Fruit fly (Drosophila melanogaster) whole organism, embryonic: Measurements from ENCODE around the gene Rad1.

Source experiments
- Abd-B ChIP-seq: fragments of 200-800 bp; sonication (Bioruptor generic); optimal IDR thresholded peaks from 2 replicates; lab custom pipeline; 2018; ENCODE audit warnings: missing biosample characterization, mild to moderate bottlenecking, missing genetic modification characterization, moderate library complexity
- Bteb2 ChIP-seq: fragments of 200-800 bp; sonication (Bioruptor generic); optimal IDR thresholded peaks from 2 replicates; lab custom pipeline; 2016; ENCODE audit warnings: missing biosample characterization, missing genetic modification characterization
- C15 ChIP-seq: fragments of 200-800 bp; sonication (Bioruptor generic); IDR thresholded peaks from 3 replicates; pipeline ENCODE4 v1.3.6; 2022; ENCODE audit warnings: missing biosample characterization, missing genetic modification characterization
- CG10267 ChIP-seq: fragments of 200-800 bp; sonication (Bioruptor generic); optimal IDR thresholded peaks from 2 replicates; lab custom pipeline; 2018; ENCODE audit warnings: missing biosample characterization, mild to moderate bottlenecking, missing genetic modification characterization, moderate library complexity
- CG10565 ChIP-seq: fragments of 200-800 bp; sonication (Bioruptor generic); optimal IDR thresholded peaks from 3 replicates; lab custom pipeline; 2016; ENCODE audit warnings: missing biosample characterization, mild to moderate bottlenecking, missing genetic modification characterization
- CG10979 ChIP-seq: fragments of 200-800 bp; sonication (Bioruptor generic); optimal IDR thresholded peaks from 2 replicates; lab custom pipeline; 2018; ENCODE audit warnings: missing biosample characterization, mild to moderate bottlenecking, missing genetic modification characterization, moderate library complexity
- CG12071 ChIP-seq: fragments of 200-800 bp; sonication (Bioruptor generic); optimal IDR thresholded peaks from 3 replicates; lab custom pipeline; 2018; ENCODE audit warnings: missing biosample characterization, mild to moderate bottlenecking, missing genetic modification characterization
- CG1233 ChIP-seq: fragments of 200-800 bp; sonication (Bioruptor generic); optimal IDR thresholded peaks from 4 replicates; lab custom pipeline; 2018; ENCODE audit warnings: missing biosample characterization, mild to moderate bottlenecking, missing genetic modification characterization
- CG13894 ChIP-seq: fragments of 200-800 bp; sonication (Bioruptor generic); optimal IDR thresholded peaks from 3 replicates; lab custom pipeline; 2018; ENCODE audit warnings: missing biosample characterization, mild to moderate bottlenecking, missing genetic modification characterization, moderate library complexity
- CG17361 ChIP-seq: fragments of 200-800 bp; sonication (Bioruptor generic); IDR thresholded peaks from 3 replicates; pipeline ENCODE4 v1.3.6; 2022; ENCODE audit warnings: missing biosample characterization, missing genetic modification characterization
- CG18764 ChIP-seq: fragments of 200-800 bp; sonication (Bioruptor generic); optimal IDR thresholded peaks from 3 replicates; lab custom pipeline; 2016; ENCODE audit warnings: missing biosample characterization, missing genetic modification characterization
- CG2116 ChIP-seq: fragments of 200-800 bp; sonication (Bioruptor generic); optimal IDR thresholded peaks from 3 replicates; lab custom pipeline; 2018; ENCODE audit warnings: missing biosample characterization, mild to moderate bottlenecking, missing genetic modification characterization
- CG2129 ChIP-seq: fragments of 200-800 bp; sonication (Bioruptor generic); IDR thresholded peaks from 2 replicates; pipeline ENCODE4 v1.3.6; 2022; ENCODE audit warnings: missing biosample characterization, missing genetic modification characterization; ENCODE audit not compliant: partially characterized antibody
- CG2199 ChIP-seq: fragments of 200-800 bp; sonication (Bioruptor generic); IDR thresholded peaks from 3 replicates; pipeline ENCODE4 v1.3.6; 2022; ENCODE audit warnings: missing biosample characterization, missing genetic modification characterization
- CG2875 ChIP-seq: fragments of 200-800 bp; sonication (Bioruptor generic); optimal IDR thresholded peaks from 2 replicates; lab custom pipeline; 2017; ENCODE audit warnings: missing biosample characterization, mild to moderate bottlenecking, missing genetic modification characterization, missing genetic modification reagents
- CG3065 ChIP-seq: fragments of 200-800 bp; sonication (Bioruptor generic); optimal IDR thresholded peaks from 2 replicates; lab custom pipeline; 2016; ENCODE audit warnings: missing biosample characterization, missing genetic modification characterization
- CG3281 ChIP-seq: fragments of 200-800 bp; sonication (Bioruptor generic); optimal IDR thresholded peaks from 3 replicates; lab custom pipeline; 2017; ENCODE audit warnings: missing biosample characterization, mild to moderate bottlenecking, missing genetic modification characterization
- CG42726 ChIP-seq: fragments of 200-800 bp; sonication (Bioruptor generic); IDR thresholded peaks from 2 replicates; pipeline ENCODE4 v1.3.6; 2022; ENCODE audit warnings: missing biosample characterization, missing genetic modification characterization; ENCODE audit not compliant: partially characterized antibody
- CG6272 ChIP-seq: fragments of 200-800 bp; sonication (Bioruptor generic); IDR thresholded peaks from 2 replicates; pipeline ENCODE4 v1.3.6; 2022; ENCODE audit warnings: missing biosample characterization, missing genetic modification characterization
- CG6765 ChIP-seq: fragments of 200-800 bp; sonication (Bioruptor generic); optimal IDR thresholded peaks from 3 replicates; lab custom pipeline; 2017; ENCODE audit warnings: missing biosample characterization, mild to moderate bottlenecking, missing genetic modification characterization
- CG8388 ChIP-seq: fragments of 200-800 bp; sonication (Bioruptor generic); optimal IDR thresholded peaks from 2 replicates; lab custom pipeline; 2019; ENCODE audit warnings: missing biosample characterization, mild to moderate bottlenecking, missing genetic modification characterization, moderate library complexity
- CG9727 ChIP-seq: fragments of 200-800 bp; sonication (Bioruptor generic); optimal IDR thresholded peaks from 3 replicates; lab custom pipeline; 2017; ENCODE audit warnings: missing biosample characterization, mild to moderate bottlenecking, missing genetic modification characterization
- CG9876 ChIP-seq: fragments of 200-800 bp; sonication (Bioruptor generic); optimal IDR thresholded peaks from 2 replicates; lab custom pipeline; 2016; ENCODE audit warnings: missing biosample characterization, missing genetic modification characterization
- D19A ChIP-seq: fragments of 200-800 bp; optimal IDR thresholded peaks from 3 replicates; lab custom pipeline; 2019; ENCODE audit warnings: missing biosample characterization, mild to moderate bottlenecking, missing genetic modification characterization, moderate library complexity
- Doc2 ChIP-seq: fragments of 200-800 bp; sonication (Bioruptor generic); IDR thresholded peaks from 2 replicates; pipeline ENCODE4 v1.3.6; 2022; ENCODE audit warnings: missing biosample characterization, missing genetic modification characterization
- Ets97D ChIP-seq: fragments of 200-800 bp; sonication (Bioruptor generic); optimal IDR thresholded peaks from 3 replicates; lab custom pipeline; 2016; ENCODE audit warnings: missing biosample characterization, missing genetic modification characterization
- Hand ChIP-seq: fragments of 200-800 bp; sonication (Bioruptor generic); optimal IDR thresholded peaks from 2 replicates; lab custom pipeline; 2017; ENCODE audit warnings: mild to moderate bottlenecking, missing biosample characterization, missing genetic modification reagents, missing genetic modification characterization
- Hr3 ChIP-seq: fragments of 200-800 bp; sonication (Bioruptor generic); optimal IDR thresholded peaks from 3 replicates; lab custom pipeline; 2016; ENCODE audit warnings: missing biosample characterization, missing genetic modification characterization
- Med ChIP-seq: fragments of 200-800 bp; sonication (Bioruptor generic); peaks from one replicate; lab custom pipeline; 2016; ENCODE audit warnings: missing biosample characterization, missing genetic modification characterization, mild to moderate bottlenecking, inconsistent platforms, moderate library complexity
- NC2β ChIP-seq: fragments of 200-800 bp; sonication (Bioruptor generic); optimal IDR thresholded peaks from 2 replicates; lab custom pipeline; 2016; ENCODE audit warnings: missing biosample characterization, missing genetic modification characterization
- Neu2 ChIP-seq: fragments of 200-800 bp; sonication (Bioruptor generic); optimal IDR thresholded peaks from 3 replicates; lab custom pipeline; 2016; ENCODE audit warnings: missing biosample characterization, missing genetic modification characterization, borderline replicate concordance
- NfI ChIP-seq: fragments of 200-800 bp; sonication (Bioruptor generic); optimal IDR thresholded peaks from 3 replicates; lab custom pipeline; 2018; ENCODE audit warnings: missing biosample characterization, mild to moderate bottlenecking, missing genetic modification characterization, moderate library complexity
- Sox100B ChIP-seq: fragments of 200-800 bp; sonication (Bioruptor generic); optimal IDR thresholded peaks from 3 replicates; lab custom pipeline; 2018; ENCODE audit warnings: missing biosample characterization, mild to moderate bottlenecking, missing genetic modification characterization
- Sry-β ChIP-seq: fragments of 200-800 bp; sonication (Bioruptor generic); optimal IDR thresholded peaks from 2 replicates; lab custom pipeline; 2018; ENCODE audit warnings: missing biosample characterization, mild to moderate bottlenecking, missing genetic modification characterization, moderate library complexity
- Sry-δ ChIP-seq: fragments of 200-800 bp; sonication (Bioruptor generic); optimal IDR thresholded peaks from 2 replicates; lab custom pipeline; 2016; ENCODE audit warnings: missing biosample characterization, missing genetic modification characterization
- Taf1 ChIP-seq: fragments of 200-800 bp; sonication (Bioruptor generic); IDR thresholded peaks from 2 replicates; pipeline ENCODE4 v1.3.6; 2022; ENCODE audit warnings: missing biosample characterization, missing genetic modification characterization
- amos ChIP-seq: fragments of 200-800 bp; sonication (Bioruptor generic); IDR thresholded peaks from 2 replicates; pipeline ENCODE4 v1.3.6; 2022; ENCODE audit warnings: missing biosample characterization, missing genetic modification characterization; ENCODE audit not compliant: partially characterized antibody
- bab2 ChIP-seq: fragments of 200-800 bp; sonication (Bioruptor generic); optimal IDR thresholded peaks from 2 replicates; lab custom pipeline; 2016; ENCODE audit warnings: missing biosample characterization, missing genetic modification characterization
- chinmo ChIP-seq: fragments of 200-800 bp; sonication (Bioruptor generic); IDR thresholded peaks from 4 replicates; pipeline ENCODE4 v1.3.6; 2022; ENCODE audit warnings: missing biosample characterization, missing genetic modification characterization; ENCODE audit not compliant: partially characterized antibody
- crol ChIP-seq: fragments of 200-800 bp; sonication (Bioruptor generic); IDR thresholded peaks from 2 replicates; pipeline ENCODE4 v1.3.6; 2022; ENCODE audit warnings: missing biosample characterization, missing genetic modification characterization
- cwo ChIP-seq: fragments of 200-800 bp; sonication (Bioruptor generic); optimal IDR thresholded peaks from 3 replicates; lab custom pipeline; 2017; ENCODE audit warnings: missing biosample characterization, missing genetic modification characterization, mild to moderate bottlenecking, moderate library complexity, missing genetic modification reagents
- eve ChIP-seq, 2 experiments: fragments of >200 bp; optimal IDR thresholded peaks; 2 replicates each; lab custom pipeline; 2017; ENCODE audit warnings: missing biosample characterization in 2 of 2, missing genetic modification characterization in 2 of 2
- gem ChIP-seq: fragments of 200-800 bp; sonication (Bioruptor generic); optimal IDR thresholded peaks from 2 replicates; lab custom pipeline; 2019; ENCODE audit warnings: missing biosample characterization, mild to moderate bottlenecking, missing genetic modification characterization, moderate library complexity
- gt ChIP-seq: fragments of 200-800 bp; sonication (Bioruptor generic); IDR thresholded peaks from 2 replicates; pipeline ENCODE4 v1.3.6; 2022; ENCODE audit warnings: missing biosample characterization, missing genetic modification characterization
- ind ChIP-seq: fragments of 200-800 bp; sonication (Bioruptor generic); optimal IDR thresholded peaks from 3 replicates; lab custom pipeline; 2016; ENCODE audit warnings: missing biosample characterization, missing genetic modification characterization
- klu ChIP-seq: fragments of 200-800 bp; sonication (Bioruptor generic); IDR thresholded peaks from 2 replicates; pipeline ENCODE4 v1.3.6; 2022; ENCODE audit warnings: missing biosample characterization, missing genetic modification characterization
- nerfin-2 ChIP-seq: fragments of 200-800 bp; sonication (Bioruptor generic); IDR thresholded peaks from 2 replicates; pipeline ENCODE4 v1.3.6; 2022; ENCODE audit warnings: missing biosample characterization, missing genetic modification characterization; ENCODE audit not compliant: partially characterized antibody
- oc ChIP-seq: fragments of 200-800 bp; sonication (Bioruptor generic); optimal IDR thresholded peaks from 2 replicates; lab custom pipeline; 2018; ENCODE audit warnings: missing biosample characterization, mild to moderate bottlenecking, missing genetic modification characterization, moderate library complexity
- peb ChIP-seq: fragments of 200-800 bp; sonication (Bioruptor generic); IDR thresholded peaks from 2 replicates; pipeline ENCODE4 v1.3.6; 2022; ENCODE audit warnings: missing biosample characterization, missing genetic modification characterization
- sens ChIP-seq: fragments of 200-800 bp; sonication (Bioruptor generic); peaks from one replicate; lab custom pipeline; 2016; ENCODE audit warnings: missing biosample characterization, missing genetic modification characterization
- sim ChIP-seq: fragments of 200-800 bp; sonication (Bioruptor generic); IDR thresholded peaks from 2 replicates; pipeline ENCODE4 v1.3.6; 2022; ENCODE audit warnings: missing biosample characterization, missing genetic modification characterization
- tna ChIP-seq: fragments of 200-800 bp; sonication (Bioruptor generic); IDR thresholded peaks from 2 replicates; pipeline ENCODE4 v1.3.6; 2022; ENCODE audit warnings: missing biosample characterization, missing genetic modification characterization; ENCODE audit not compliant: partially characterized antibody

Gene Rad1

DNA sequence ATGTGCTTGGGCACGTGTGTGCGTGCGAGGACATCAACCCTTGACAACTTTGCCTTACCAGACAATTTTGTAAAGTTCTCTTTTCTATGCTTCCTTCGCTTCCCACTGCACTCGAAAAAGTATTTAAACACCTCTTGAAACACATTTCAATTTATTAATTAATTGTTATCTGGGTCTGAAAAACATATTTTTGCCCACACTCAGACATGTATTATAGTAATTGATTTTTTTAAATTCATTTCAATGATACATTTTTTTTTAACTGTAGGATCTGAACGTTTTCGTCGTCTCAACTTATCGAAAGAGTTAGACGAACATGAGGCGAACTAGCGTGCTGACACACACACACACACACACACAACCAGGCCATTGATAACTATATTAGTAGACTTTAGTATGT lies 32.4 kb downstream of the Rad1 start (continued):
- TF ChIP-seq nerfin-2 (GFP tag; lab: Robert Waterston, UW) (no peak), CG8388 (GFP tag; lab: Kevin White, UChicago) (no peak), Ets97D (no peak), CG1233 (GFP tag; lab: Kevin White, UChicago) (no peak), Doc2 (no peak), CG2129 (GFP tag; lab: Robert Waterston, UW) (no peak), NC2β (GFP tag; lab: Kevin White, UChicago) (no peak), CG6272 (GFP tag; lab: Robert Waterston, UW) (no peak), CG2199 (no peak), Taf1 (GFP tag; lab: Robert Waterston, UW) (no peak), Neu2 (GFP tag; lab: Kevin White, UChicago) (no peak), CG3281 (GFP tag; lab: Kevin White, UChicago) (peak; percentile 19), Hr3 (GFP tag; lab: Kevin White, UChicago) (no peak), D19A (tag; lab: Kevin White, UChicago) (no peak), Sry-β (GFP tag; lab: Kevin White, UChicago) (no peak), sens (GFP tag; lab: Kevin White, UChicago) (peak; percentile 59), Bteb2 (GFP tag; lab: Kevin White, UChicago) (no peak), CG6765 (GFP tag; lab: Kevin White, UChicago) (no peak), amos (GFP tag; lab: Robert Waterston, UW) (no peak), eve (GFP tag; optimal IDR thresholded peaks at IDR 0.05; lab: Kevin White, UChicago) (no peak), sim (no peak), ind (GFP tag; lab: Kevin White, UChicago) (no peak), cwo (peak; percentile 23), Med (GFP tag; lab: Kevin White, UChicago) (no peak), CG12071 (no peak), CG18764 (GFP tag; lab: Kevin White, UChicago) (no peak), CG42726 (no peak), tna (GFP tag; lab: Robert Waterston, UW) (no peak), CG10979 (tag; lab: Kevin White, UChicago) (no peak), Sox100B (GFP tag; lab: Kevin White, UChicago) (no peak), gt (GFP tag; lab: Robert Waterston, UW) (no peak), CG13894 (tag; lab: Kevin White, UChicago) (peak; percentile 12), CG10565 (GFP tag; lab: Kevin White, UChicago) (no peak), Sry-δ (GFP tag; lab: Kevin White, UChicago) (no peak), bab2 (GFP tag; lab: Kevin White, UChicago) (no peak), crol (no peak), CG2116 (GFP tag; lab: Kevin White, UChicago) (no peak), gem (tag; lab: Kevin White, UChicago) (peak; percentile 48), C15 (GFP tag; lab: Robert Waterston, UW) (no peak), Abd-B (GFP tag; lab: Kevin White, UChicago) (no peak), chinmo (GFP tag; lab: Robert Waterston, UW) (no peak), klu (GFP tag; lab: Robert Waterston, UW) (no peak), CG9727 (no peak), NfI (GFP tag; lab: Kevin White, UChicago) (no peak), CG2875 (no peak), peb (GFP tag; lab: Robert Waterston, UW) (no peak), CG17361 (GFP tag; lab: Robert Waterston, UW) (no peak), oc (tag; lab: Kevin White, UChicago) (no peak), Hand (GFP tag; lab: Kevin White, UChicago) (peak; percentile 7), CG9876 (GFP tag; lab: Kevin White, UChicago) (no peak), CG10267 (no peak), CG3065 (GFP tag; lab: Kevin White, UChicago) (no peak)
